Fruit fly (Drosophila melanogaster) whole organism, embryonic: ENCODE results near the gene Mtr3.

Experiments used
- Abd-B ChIP-seq: fragments of 200-800 bp; sonication (Bioruptor generic); optimal IDR thresholded peaks from 2 replicates; lab custom pipeline; 2018; ENCODE audit warnings: missing biosample characterization, mild to moderate bottlenecking, missing genetic modification characterization, moderate library complexity
- CG10543 ChIP-seq: fragments of 200-800 bp; sonication (Bioruptor generic); optimal IDR thresholded peaks from 3 replicates; lab custom pipeline; 2017; ENCODE audit warnings: missing biosample characterization, mild to moderate bottlenecking, missing genetic modification characterization, moderate library complexity
- CG11504 ChIP-seq: fragments of 200-800 bp; sonication (Bioruptor generic); optimal IDR thresholded peaks from 3 replicates; lab custom pipeline; 2019; ENCODE audit warnings: missing biosample characterization, mild to moderate bottlenecking, missing genetic modification characterization, moderate library complexity
- CG12104 ChIP-seq: fragments of 200-800 bp; sonication (Bioruptor generic); optimal IDR thresholded peaks from 3 replicates; lab custom pipeline; 2016; ENCODE audit warnings: missing biosample characterization, missing genetic modification characterization
- CG1233 ChIP-seq: fragments of 200-800 bp; sonication (Bioruptor generic); optimal IDR thresholded peaks from 4 replicates; lab custom pipeline; 2018; ENCODE audit warnings: missing biosample characterization, mild to moderate bottlenecking, missing genetic modification characterization
- CG14014 ChIP-seq: fragments of 200-800 bp; sonication (Bioruptor generic); IDR thresholded peaks from 2 replicates; pipeline ENCODE4 v1.3.6; 2022; ENCODE audit warnings: missing biosample characterization, missing genetic modification characterization
- CG15514 ChIP-seq: fragments of 200-800 bp; sonication (Bioruptor generic); optimal IDR thresholded peaks from 3 replicates; lab custom pipeline; 2017; ENCODE audit warnings: missing biosample characterization, missing genetic modification characterization, mild to moderate bottlenecking, moderate library complexity, missing genetic modification reagents
- CG30431 ChIP-seq: fragments of 200-800 bp; sonication (Bioruptor generic); optimal IDR thresholded peaks from 2 replicates; lab custom pipeline; 2017; ENCODE audit warnings: missing biosample characterization, missing genetic modification characterization
- CG32532 ChIP-seq: fragments of 200-800 bp; sonication (Bioruptor generic); IDR thresholded peaks from 2 replicates; pipeline ENCODE4 v1.3.6; 2022; ENCODE audit warnings: missing biosample characterization, missing genetic modification characterization
- CG7963 ChIP-seq: fragments of 200-800 bp; sonication (Bioruptor generic); IDR thresholded peaks from 3 replicates; pipeline ENCODE4 v1.3.6; 2022; ENCODE audit warnings: missing biosample characterization, missing genetic modification characterization; ENCODE audit not compliant: partially characterized antibody
- CG8290 ChIP-seq, 3 experiments: fragments of 200-800 bp; sonication (Bioruptor generic); optimal IDR thresholded peaks; 2 replicates each; lab custom pipeline; 2016 to 2019; ENCODE audit warnings: missing biosample characterization in 3 of 3, missing genetic modification characterization in 3 of 3, mild to moderate bottlenecking in 2 of 3, moderate library complexity in 1 of 3
- CG9797 ChIP-seq: fragments of 200-800 bp; sonication (Bioruptor generic); optimal IDR thresholded peaks from 3 replicates; lab custom pipeline; 2018; ENCODE audit warnings: missing biosample characterization, mild to moderate bottlenecking, missing genetic modification characterization
- Dbx ChIP-seq: fragments of 200-800 bp; sonication (Bioruptor generic); IDR thresholded peaks from 3 replicates; pipeline ENCODE4 v1.3.6; 2022; ENCODE audit warnings: missing biosample characterization, missing genetic modification characterization
- Dek ChIP-seq: fragments of 200-800 bp; sonication (Bioruptor generic); optimal IDR thresholded peaks from 3 replicates; lab custom pipeline; 2019; ENCODE audit warnings: missing biosample characterization, mild to moderate bottlenecking, missing genetic modification characterization, moderate library complexity
- Elba2 ChIP-seq: fragments of 200-800 bp; sonication (Bioruptor generic); optimal IDR thresholded peaks from 3 replicates; lab custom pipeline; 2016; ENCODE audit warnings: missing biosample characterization, missing genetic modification characterization
- HmgZ ChIP-seq: fragments of 200-800 bp; sonication (Bioruptor generic); optimal IDR thresholded peaks from 2 replicates; lab custom pipeline; 2018; ENCODE audit warnings: missing biosample characterization, mild to moderate bottlenecking, missing genetic modification characterization
- MBD-R2 ChIP-seq: fragments of 200-800 bp; sonication (Bioruptor generic); IDR thresholded peaks from 2 replicates; pipeline ENCODE4 v1.3.6; 2022; ENCODE audit warnings: missing biosample characterization, missing genetic modification characterization
- MESR4 ChIP-seq: fragments of 200-800 bp; sonication (Bioruptor generic); optimal IDR thresholded peaks from 2 replicates; lab custom pipeline; 2018; ENCODE audit warnings: missing biosample characterization, mild to moderate bottlenecking, missing genetic modification characterization, moderate library complexity
- Med ChIP-seq: fragments of 200-800 bp; sonication (Bioruptor generic); peaks from one replicate; lab custom pipeline; 2016; ENCODE audit warnings: missing biosample characterization, missing genetic modification characterization, mild to moderate bottlenecking, inconsistent platforms, moderate library complexity
- Meics ChIP-seq: fragments of 200-800 bp; sonication (Bioruptor generic); optimal IDR thresholded peaks from 2 replicates; lab custom pipeline; 2017; ENCODE audit warnings: missing biosample characterization, mild to moderate bottlenecking, missing genetic modification characterization
- Myb ChIP-seq: fragments of 200-800 bp; sonication (Bioruptor generic); optimal IDR thresholded peaks from 2 replicates; lab custom pipeline; 2016; ENCODE audit warnings: missing biosample characterization, missing genetic modification characterization
- NC2α ChIP-seq: fragments of 200-800 bp; sonication (Bioruptor generic); optimal IDR thresholded peaks from 2 replicates; lab custom pipeline; 2016; ENCODE audit warnings: missing biosample characterization, missing genetic modification characterization
- NFAT ChIP-seq: fragments of 200-800 bp; sonication (Bioruptor generic); IDR thresholded peaks from 2 replicates; pipeline ENCODE4 v1.3.6; 2022; ENCODE audit warnings: missing biosample characterization, missing genetic modification characterization
- Neu2 ChIP-seq: fragments of 200-800 bp; sonication (Bioruptor generic); optimal IDR thresholded peaks from 3 replicates; lab custom pipeline; 2016; ENCODE audit warnings: missing biosample characterization, missing genetic modification characterization, borderline replicate concordance
- Pdp1 ChIP-seq, 2 experiments: fragments of 200-800 bp; sonication (Bioruptor generic); optimal IDR thresholded peaks; 3 replicates each; lab custom pipeline; 2016; ENCODE audit warnings: missing biosample characterization in 2 of 2, missing genetic modification characterization in 2 of 2, mild to moderate bottlenecking in 1 of 2, moderate library complexity in 1 of 2
- Poxn ChIP-seq: fragments of 200-800 bp; sonication (Bioruptor generic); IDR thresholded peaks from 2 replicates; pipeline ENCODE4 v1.3.6; 2022; ENCODE audit warnings: missing biosample characterization, missing genetic modification characterization
- Xbp1 ChIP-seq: fragments of 200-800 bp; sonication (Bioruptor generic); optimal IDR thresholded peaks from 3 replicates; lab custom pipeline; 2016; ENCODE audit warnings: missing biosample characterization, mild to moderate bottlenecking, missing genetic modification characterization
- bbx ChIP-seq: fragments of 200-800 bp; sonication (Bioruptor generic); IDR thresholded peaks from 2 replicates; pipeline ENCODE4 v1.3.6; 2022; ENCODE audit warnings: missing biosample characterization, missing genetic modification characterization; ENCODE audit not compliant: partially characterized antibody
- chinmo ChIP-seq: fragments of 200-800 bp; sonication (Bioruptor generic); IDR thresholded peaks from 4 replicates; pipeline ENCODE4 v1.3.6; 2022; ENCODE audit warnings: missing biosample characterization, missing genetic modification characterization; ENCODE audit not compliant: partially characterized antibody
- ci ChIP-seq: fragments of 200-800 bp; sonication (Bioruptor generic); IDR thresholded peaks from 3 replicates; pipeline ENCODE4 v1.3.6; 2022; ENCODE audit warnings: missing biosample characterization, missing genetic modification characterization
- crol ChIP-seq: fragments of 200-800 bp; sonication (Bioruptor generic); IDR thresholded peaks from 2 replicates; pipeline ENCODE4 v1.3.6; 2022; ENCODE audit warnings: missing biosample characterization, missing genetic modification characterization
- dmrt11E ChIP-seq: fragments of 200-800 bp; sonication (Bioruptor generic); optimal IDR thresholded peaks from 3 replicates; lab custom pipeline; 2018; ENCODE audit warnings: missing biosample characterization, mild to moderate bottlenecking, missing genetic modification characterization, moderate library complexity
- dpn ChIP-seq, 2 experiments: fragments of 200-800 bp; sonication (Bioruptor generic); optimal IDR thresholded peaks; 3 replicates each; lab custom pipeline; 2016; ENCODE audit warnings: missing biosample characterization in 2 of 2, missing genetic modification characterization in 2 of 2
- ems ChIP-seq: fragments of 200-800 bp; sonication (Bioruptor generic); optimal IDR thresholded peaks from 3 replicates; lab custom pipeline; 2016; ENCODE audit warnings: missing biosample characterization, missing genetic modification characterization
- grn ChIP-seq: fragments of 200-800 bp; sonication (Bioruptor generic); optimal IDR thresholded peaks from 3 replicates; lab custom pipeline; 2017; ENCODE audit warnings: missing biosample characterization, missing genetic modification characterization
- ken ChIP-seq: fragments of 200-800 bp; sonication (Bioruptor generic); IDR thresholded peaks from 3 replicates; pipeline ENCODE4 v1.3.6; 2022; ENCODE audit warnings: missing biosample characterization, missing genetic modification characterization
- lab ChIP-seq: fragments of 200-800 bp; sonication (Bioruptor generic); optimal IDR thresholded peaks from 3 replicates; lab custom pipeline; 2017; ENCODE audit warnings: missing biosample characterization, missing genetic modification characterization, mild to moderate bottlenecking, moderate library complexity, missing genetic modification reagents
- maf-S ChIP-seq: fragments of 200-800 bp; sonication (Bioruptor generic); optimal IDR thresholded peaks from 2 replicates; lab custom pipeline; 2016; ENCODE audit warnings: missing biosample characterization, missing genetic modification characterization
- mld ChIP-seq: fragments of 200-800 bp; sonication (Bioruptor generic); IDR thresholded peaks from 3 replicates; pipeline ENCODE4 v1.3.6; 2022; ENCODE audit warnings: missing biosample characterization, missing genetic modification characterization; ENCODE audit not compliant: partially characterized antibody
- pb ChIP-seq: fragments of 200-800 bp; sonication (Bioruptor generic); optimal IDR thresholded peaks from 3 replicates; lab custom pipeline; 2016; ENCODE audit warnings: missing biosample characterization, missing genetic modification characterization
- row ChIP-seq: fragments of 200-800 bp; sonication (Bioruptor generic); IDR thresholded peaks from 3 replicates; pipeline ENCODE4 v1.3.6; 2022; ENCODE audit warnings: missing biosample characterization, missing genetic modification characterization
- scrt ChIP-seq: fragments of 200-800 bp; sonication (Bioruptor generic); optimal IDR thresholded peaks from 2 replicates; lab custom pipeline; 2018; ENCODE audit warnings: missing biosample characterization, mild to moderate bottlenecking, missing genetic modification characterization, moderate library complexity
- sqz ChIP-seq: fragments of 200-800 bp; sonication (Bioruptor generic); optimal IDR thresholded peaks from 3 replicates; lab custom pipeline; 2018; ENCODE audit warnings: missing biosample characterization, mild to moderate bottlenecking, missing genetic modification characterization
- tio ChIP-seq: fragments of 200-800 bp; sonication (Bioruptor generic); optimal IDR thresholded peaks from 2 replicates; lab custom pipeline; 2017; ENCODE audit warnings: missing biosample characterization, missing genetic modification characterization, inconsistent platforms
- tll ChIP-seq, 2 experiments: fragments of 200-800 bp in 1 of 2; fragments of >200 bp in 1 of 2; sonication (Bioruptor generic) in 1 of 2; optimal IDR thresholded peaks; 2 replicates each; lab custom pipeline; 2017 to 2019; ENCODE audit warnings: missing biosample characterization in 2 of 2, missing genetic modification characterization in 2 of 2, mild to moderate bottlenecking in 1 of 2, moderate library complexity in 1 of 2
- tna ChIP-seq: fragments of 200-800 bp; sonication (Bioruptor generic); IDR thresholded peaks from 2 replicates; pipeline ENCODE4 v1.3.6; 2022; ENCODE audit warnings: missing biosample characterization, missing genetic modification characterization; ENCODE audit not compliant: partially characterized antibody
- wor ChIP-seq: fragments of 200-800 bp; sonication (Bioruptor generic); IDR thresholded peaks from 2 replicates; pipeline ENCODE4 v1.3.6; 2022; ENCODE audit warnings: missing biosample characterization, missing genetic modification characterization

Mtr3 gene

dm6 chr3L:19932917-19933316 is 19.4 kb upstream of the Mtr3 start (continued):
- TF ChIP-seq ci (peak; percentile 71; the same call in 2 of the 3 replicates), HmgZ (tag; lab: Kevin White, UChicago) (peak; percentile 27), row (GFP tag; lab: Robert Waterston, UW) (no peak; the same call in 2 of the 3 replicates), NC2α (no peak), Dbx (GFP tag; lab: Robert Waterston, UW) (peak; percentile 44; the same call in 1 of the 3 replicates), NFAT (GFP tag; lab: Robert Waterston, UW) (no peak), Abd-B (no peak), CG32532 (peak; percentile 66; the same call in 1 of the 2 replicates)

DNA sequence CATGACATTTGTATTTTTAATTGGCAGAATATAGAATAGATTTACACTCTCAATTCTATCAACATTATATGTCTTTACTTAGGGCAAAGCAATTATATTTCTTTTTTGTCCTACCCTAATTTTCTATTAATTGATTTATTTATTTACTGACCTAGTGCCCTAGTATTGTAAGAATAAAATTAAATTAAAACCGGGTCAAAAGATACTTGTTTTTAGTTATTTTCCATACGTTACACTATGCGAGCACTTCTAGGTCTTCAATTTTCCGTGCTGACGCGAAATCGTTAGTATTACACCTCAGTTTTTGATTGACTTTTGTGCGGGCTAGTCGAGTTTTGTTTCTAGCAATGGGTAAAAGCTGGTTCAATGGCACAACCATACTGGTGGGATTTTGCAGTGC is 17.9 kb upstream of the Mtr3 start, which contains the start of gene CG46462:
TSS of gene CG46462 (plus strand) at position 301 of the 400 bp plus-strand sequence.
- TF ChIP-seq scrt (GFP tag; lab: Kevin White, UChicago) (no peak), Neu2 (GFP tag; lab: Kevin White, UChicago) (no peak), CG15514 (no peak), maf-S (GFP tag; lab: Kevin White, UChicago) (no peak), Dek (tag; lab: Kevin White, UChicago) (no peak), Elba2 (GFP tag; lab: Kevin White, UChicago) (no peak), MESR4 (GFP tag; lab: Kevin White, UChicago) (no peak), CG8290 (GFP tag; optimal IDR thresholded peaks at IDR 0.05; lab: Kevin White, UChicago) (no peak), CG8290 (tag; optimal IDR thresholded peaks at IDR 0.05; lab: Kevin White, UChicago) (no peak), MBD-R2 (GFP tag; lab: Robert Waterston, UW) (no peak), sqz (GFP tag; lab: Kevin White, UChicago) (no peak), wor (no peak), CG14014 (GFP tag; lab: Robert Waterston, UW) (no peak), Myb (GFP tag; lab: Kevin White, UChicago) (no peak), grn (GFP tag; lab: Kevin White, UChicago) (no peak), Poxn (GFP tag; lab: Robert Waterston, UW) (no peak), mld (GFP tag; lab: Robert Waterston, UW) (no peak), dpn (GFP tag; optimal IDR thresholded peaks at IDR 0.05; lab: Kevin White, UChicago) (no peak), CG9797 (GFP tag; lab: Kevin White, UChicago) (no peak), tll (GFP tag; optimal IDR thresholded peaks at IDR 0.05; lab: Kevin White, UChicago) (no peak), ken (GFP tag; lab: Robert Waterston, UW) (no peak)
- TF ChIP-seq, all 482 proteins: peak for 0

DNA sequence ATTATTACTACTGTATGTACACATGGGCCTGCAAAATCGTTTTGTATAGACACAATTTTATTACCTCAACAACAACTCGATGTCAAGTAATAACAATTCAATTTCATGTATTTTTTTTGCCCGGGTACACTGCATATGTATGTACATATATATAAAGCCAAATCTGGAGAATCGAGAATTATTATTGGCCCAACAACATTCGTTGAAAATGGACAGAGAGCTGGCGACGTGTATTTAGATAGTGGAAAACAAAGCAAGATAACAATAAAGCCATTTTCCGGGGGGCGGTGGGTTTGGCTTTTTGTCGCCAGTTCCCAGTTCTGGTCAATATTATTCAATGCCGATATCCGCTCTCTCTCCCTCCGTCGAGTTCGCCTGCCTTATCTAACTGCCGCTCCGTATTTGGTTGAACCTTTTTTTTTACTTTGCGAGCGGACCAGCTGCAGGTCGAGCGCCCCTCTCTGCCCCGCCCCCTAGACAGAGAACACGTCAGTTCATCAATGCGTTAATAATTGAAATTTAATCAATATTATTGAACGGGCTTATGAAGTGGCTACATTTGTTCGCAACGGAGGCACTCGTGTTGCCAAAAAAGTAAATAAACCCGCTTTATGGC is 16.3 kb upstream of the Mtr3 start:
- no peak for TF ChIP-seq CG1233 (GFP tag; lab: Kevin White, UChicago)
- TF ChIP-seq tio (GFP tag; lab: Kevin White, UChicago) = no peak
- TF ChIP-seq tna (GFP tag; lab: Robert Waterston, UW) = no peak
- peak; percentile 81; the same call in 2 of the 4 replicates for TF ChIP-seq chinmo (GFP tag; lab: Robert Waterston, UW)
- no peak for TF ChIP-seq dmrt11E (tag; lab: Kevin White, UChicago)
- peak; percentile 88 for TF ChIP-seq crol (GFP tag; lab: Robert Waterston, UW)
- no peak for TF ChIP-seq CG30431 (GFP tag; lab: Kevin White, UChicago)
- no peak for TF ChIP-seq CG12104
- TF ChIP-seq Pdp1 (GFP tag; optimal IDR thresholded peaks at IDR 0.05; lab: Kevin White, UChicago) = peak in 1 of 2 experiments; percentile 81
- peak; percentile 74 for TF ChIP-seq Med (GFP tag; lab: Kevin White, UChicago)
- TF ChIP-seq CG10543 = no peak
- no peak for TF ChIP-seq CG7963 (GFP tag; lab: Robert Waterston, UW)
- TF ChIP-seq lab (GFP tag; lab: Kevin White, UChicago) = peak; percentile 64
- no peak for TF ChIP-seq bbx (GFP tag; lab: Robert Waterston, UW)
- no peak for TF ChIP-seq pb (GFP tag; lab: Kevin White, UChicago)
- TF ChIP-seq CG11504 (tag; lab: Kevin White, UChicago) = peak; percentile 56
- TF ChIP-seq ems (GFP tag; lab: Kevin White, UChicago) = no peak
- TF ChIP-seq Xbp1 (GFP tag; lab: Kevin White, UChicago) = peak; percentile 26
- no peak for TF ChIP-seq Meics (GFP tag; lab: Kevin White, UChicago)
